Comparison of ENCODE assay signal across 3 worm cellular contexts in genomic region chrV:15392064-15392463, ce11.
A peak's percentile ranks its signal among the peaks of the same experiment; 100 is the strongest.
TF ChIP-seq lines count a peak whose summit lies in the region.

No protein-coding gene starts in this region.

TF ChIP-seq in whole organism, L4 larva, 104 proteins besides CTCF, POLR2A, EP300 and RAD21:
- TF ChIP-seq lin-38 (GFP tag; IDR thresholded peaks at IDR 0.05; lab: Robert Waterston, UW) (peak; percentile 53), egl-27 (tag; optimal IDR thresholded peaks at IDR 0.05; lab: Kevin White, UChicago) (no peak), Y75B8A.6 (GFP tag; IDR thresholded peaks at IDR 0.05; lab: Robert Waterston, UW) (no peak)

TF ChIP-seq in whole organism, late embryonic, 69 proteins besides CTCF, POLR2A, EP300 and RAD21:
- TF ChIP-seq C38D4.7 (GFP tag; optimal IDR thresholded peaks at IDR 0.05; lab: Kevin White, UChicago) (no peak), odd-2 (tag; optimal IDR thresholded peaks at IDR 0.05; lab: Kevin White, UChicago) (no peak), ceh-2 (tag; optimal IDR thresholded peaks at IDR 0.05; lab: Kevin White, UChicago) (no peak), nhr-11 (tag; optimal IDR thresholded peaks at IDR 0.05; lab: Kevin White, UChicago) (no peak), unc-42 (tag; optimal IDR thresholded peaks at IDR 0.05; lab: Kevin White, UChicago) (peak; percentile 17)

TF ChIP-seq in whole organism, young adult, 124 proteins besides CTCF, POLR2A, EP300 and RAD21:
- TF ChIP-seq mcd-1 (GFP tag; IDR thresholded peaks at IDR 0.05; lab: Robert Waterston, UW) = peak; percentile 45; the same call in 1 of the 2 replicates
- no peak for TF ChIP-seq dpff-1 (tag; optimal IDR thresholded peaks at IDR 0.05; lab: Kevin White, UChicago)
- TF ChIP-seq nhr-27 (tag; optimal IDR thresholded peaks at IDR 0.05; lab: Kevin White, UChicago) = no peak
- TF ChIP-seq sea-2 (GFP tag; IDR thresholded peaks at IDR 0.05; lab: Robert Waterston, UW) = no peak
- no peak for TF ChIP-seq ztf-6 (GFP tag; IDR thresholded peaks at IDR 0.05; lab: Robert Waterston, UW)
- TF ChIP-seq lsl-1 (GFP tag; optimal IDR thresholded peaks at IDR 0.05; lab: Kevin White, UChicago) = peak; percentile 62
- TF ChIP-seq attf-3 (GFP tag; conservative IDR thresholded peaks at IDR 0.05; lab: Robert Waterston, UW) = no peak
- no peak for TF ChIP-seq him-1 (tag; optimal IDR thresholded peaks at IDR 0.05; lab: Kevin White, UChicago)
- TF ChIP-seq nhr-120 (GFP tag; IDR thresholded peaks at IDR 0.05; lab: Robert Waterston, UW) = no peak
- TF ChIP-seq B0261.1 (tag; optimal IDR thresholded peaks at IDR 0.05; lab: Kevin White, UChicago) = no peak
- TF ChIP-seq snpc-1.1 (tag; optimal IDR thresholded peaks at IDR 0.05; lab: Kevin White, UChicago; ENCODE audit: insufficient read depth) = no peak
- 0 out of 2 replicates have a peak, but pooled peaks have one; percentile 12 for TF ChIP-seq hmg-1.2 (GFP tag; IDR thresholded peaks at IDR 0.05; lab: Robert Waterston, UW)
- no peak for TF ChIP-seq aptf-2 (GFP tag; conservative IDR thresholded peaks at IDR 0.05; lab: Robert Waterston, UW)
- peak; percentile 11; the same call in 1 of the 2 replicates for TF ChIP-seq madf-6 (GFP tag; IDR thresholded peaks at IDR 0.05; lab: Robert Waterston, UW)
- no peak for TF ChIP-seq F55B11.4 (tag; optimal IDR thresholded peaks at IDR 0.05; lab: Kevin White, UChicago; ENCODE audit: borderline replicate concordance, insufficient read depth)
- no peak for TF ChIP-seq zfh-2 (GFP tag; conservative IDR thresholded peaks at IDR 0.05; lab: Robert Waterston, UW)
- TF ChIP-seq ztf-18 (tag; optimal IDR thresholded peaks at IDR 0.05; lab: Kevin White, UChicago) = peak; percentile 73
TF ChIP-seq in whole organism, young adult: peak in this region for 5.
